Fruit fly (Drosophila melanogaster) whole organism, embryonic: ENCODE results near the gene Duox.
A peak's percentile ranks its signal among the peaks of the same experiment; 100 is the strongest.

ENCODE experiments used
- Blimp-1 ChIP-seq: fragments of 200-800 bp; sonication (Bioruptor generic); optimal IDR thresholded peaks from 3 replicates; lab custom pipeline; 2018; ENCODE audit warnings: missing biosample characterization, missing genetic modification characterization, mild to moderate bottlenecking, moderate library complexity, missing genetic modification reagents
- CG10147 ChIP-seq: fragments of 200-800 bp; sonication (Bioruptor generic); optimal IDR thresholded peaks from 2 replicates; lab custom pipeline; 2019; ENCODE audit warnings: missing biosample characterization, mild to moderate bottlenecking, missing genetic modification characterization, moderate library complexity
- CG11456 ChIP-seq: fragments of 200-800 bp; sonication (Bioruptor generic); IDR thresholded peaks from 3 replicates; pipeline ENCODE4 v1.3.6; 2022; ENCODE audit warnings: missing biosample characterization, missing genetic modification characterization
- CG13624 ChIP-seq: fragments of 200-800 bp; sonication (Bioruptor generic); optimal IDR thresholded peaks from 2 replicates; lab custom pipeline; 2016; ENCODE audit warnings: missing biosample characterization, missing genetic modification characterization
- CG14667 ChIP-seq: fragments of 200-800 bp; sonication (Bioruptor generic); IDR thresholded peaks from 2 replicates; pipeline ENCODE4 v1.3.6; 2022; ENCODE audit warnings: missing biosample characterization, missing genetic modification characterization
- CG16813 ChIP-seq: fragments of 200-800 bp; sonication (Bioruptor generic); IDR thresholded peaks from 3 replicates; pipeline ENCODE4 v1.3.6; 2022; ENCODE audit warnings: missing biosample characterization, missing genetic modification characterization; ENCODE audit not compliant: partially characterized antibody
- CG1832 ChIP-seq: fragments of 200-800 bp; sonication (Bioruptor generic); optimal IDR thresholded peaks from 2 replicates; lab custom pipeline; 2017; ENCODE audit warnings: missing biosample characterization, mild to moderate bottlenecking, missing genetic modification characterization, inconsistent platforms
- CG3065 ChIP-seq: fragments of 200-800 bp; sonication (Bioruptor generic); optimal IDR thresholded peaks from 2 replicates; lab custom pipeline; 2016; ENCODE audit warnings: missing biosample characterization, missing genetic modification characterization
- CG34224 ChIP-seq: fragments of 200-800 bp; sonication (Bioruptor generic); IDR thresholded peaks from 3 replicates; pipeline ENCODE4 v1.3.6; 2022; ENCODE audit warnings: missing biosample characterization, missing genetic modification characterization; ENCODE audit not compliant: partially characterized antibody
- CG4820 ChIP-seq: fragments of 200-800 bp; sonication (Bioruptor generic); optimal IDR thresholded peaks from 3 replicates; lab custom pipeline; 2016; ENCODE audit warnings: missing biosample characterization, missing genetic modification characterization
- CG5180 ChIP-seq: fragments of 200-800 bp; sonication (Bioruptor generic); optimal IDR thresholded peaks from 3 replicates; lab custom pipeline; 2017; ENCODE audit warnings: missing biosample characterization, missing genetic modification characterization, mild to moderate bottlenecking, moderate library complexity, missing genetic modification reagents
- CG8281 ChIP-seq: fragments of 200-800 bp; sonication (Bioruptor generic); optimal IDR thresholded peaks from 2 replicates; lab custom pipeline; 2018; ENCODE audit warnings: missing biosample characterization, mild to moderate bottlenecking, missing genetic modification characterization, moderate library complexity
- CG8359 ChIP-seq: fragments of 200-800 bp; sonication (Bioruptor generic); optimal IDR thresholded peaks from 2 replicates; lab custom pipeline; 2017; ENCODE audit warnings: missing biosample characterization, mild to moderate bottlenecking, missing genetic modification characterization, borderline replicate concordance
- Deaf1 ChIP-seq: fragments of 200-800 bp; optimal IDR thresholded peaks from 3 replicates; lab custom pipeline; 2019; ENCODE audit warnings: missing biosample characterization, mild to moderate bottlenecking, missing genetic modification characterization, moderate library complexity
- E2f2 ChIP-seq: fragments of 200-800 bp; sonication (Bioruptor generic); IDR thresholded peaks from 2 replicates; pipeline ENCODE4 v1.3.6; 2022; ENCODE audit warnings: missing biosample characterization, missing genetic modification characterization
- ERR ChIP-seq: fragments of 200-800 bp; sonication (Bioruptor generic); optimal IDR thresholded peaks from 2 replicates; lab custom pipeline; 2016; ENCODE audit warnings: missing biosample characterization, missing genetic modification characterization
- Eip74EF ChIP-seq, 2 experiments: fragments of 200-800 bp in 1 of 2; fragments of >200 bp in 1 of 2; sonication (Bioruptor generic) in 1 of 2; optimal IDR thresholded peaks; 2 replicates each; lab custom pipeline; 2017 to 2019; ENCODE audit warnings: missing biosample characterization in 2 of 2, missing genetic modification characterization in 2 of 2, mild to moderate bottlenecking in 1 of 2, moderate library complexity in 1 of 2
- Hand ChIP-seq: fragments of 200-800 bp; sonication (Bioruptor generic); optimal IDR thresholded peaks from 2 replicates; lab custom pipeline; 2017; ENCODE audit warnings: mild to moderate bottlenecking, missing biosample characterization, missing genetic modification reagents, missing genetic modification characterization
- HmgD ChIP-seq: fragments of 200-800 bp; sonication (Bioruptor generic); optimal IDR thresholded peaks from 3 replicates; lab custom pipeline; 2016; ENCODE audit warnings: missing biosample characterization, missing genetic modification characterization
- MTF-1 ChIP-seq: fragments of 200-800 bp; sonication (Bioruptor generic); optimal IDR thresholded peaks from 2 replicates; lab custom pipeline; 2018; ENCODE audit warnings: missing biosample characterization, mild to moderate bottlenecking, missing genetic modification characterization, borderline replicate concordance
- Med ChIP-seq: fragments of 200-800 bp; sonication (Bioruptor generic); peaks from one replicate; lab custom pipeline; 2016; ENCODE audit warnings: missing biosample characterization, missing genetic modification characterization, mild to moderate bottlenecking, inconsistent platforms, moderate library complexity
- NFAT ChIP-seq: fragments of 200-800 bp; sonication (Bioruptor generic); IDR thresholded peaks from 2 replicates; pipeline ENCODE4 v1.3.6; 2022; ENCODE audit warnings: missing biosample characterization, missing genetic modification characterization
- Nf-YC ChIP-seq: fragments of 200-800 bp; optimal IDR thresholded peaks from 3 replicates; lab custom pipeline; 2019; ENCODE audit warnings: missing biosample characterization, mild to moderate bottlenecking, missing genetic modification characterization, moderate library complexity
- Xrp1 ChIP-seq: fragments of 200-800 bp; sonication (Bioruptor generic); IDR thresholded peaks from 2 replicates; pipeline ENCODE4 v1.3.6; 2022; ENCODE audit warnings: missing biosample characterization, missing genetic modification characterization
- YL-1 ChIP-seq: fragments of 200-800 bp; sonication (Bioruptor generic); optimal IDR thresholded peaks from 3 replicates; lab custom pipeline; 2017; ENCODE audit warnings: missing biosample characterization, mild to moderate bottlenecking, missing genetic modification characterization
- al ChIP-seq: fragments of 200-800 bp; sonication (Bioruptor generic); IDR thresholded peaks from 2 replicates; pipeline ENCODE4 v1.3.6; 2022; ENCODE audit warnings: missing biosample characterization, missing genetic modification characterization
- aop ChIP-seq: fragments of 200-800 bp; sonication (Bioruptor generic); IDR thresholded peaks from 2 replicates; pipeline ENCODE4 v1.3.6; 2022; ENCODE audit warnings: missing biosample characterization, missing genetic modification characterization
- bcd ChIP-seq: fragments of 200-800 bp; sonication (Bioruptor generic); optimal IDR thresholded peaks from 2 replicates; lab custom pipeline; 2017; ENCODE audit warnings: missing biosample characterization, mild to moderate bottlenecking, missing genetic modification characterization
- bsh ChIP-seq, 2 experiments: fragments of 200-800 bp; sonication (Bioruptor generic); optimal IDR thresholded peaks; 2 replicates each; lab custom pipeline; 2017 to 2018; ENCODE audit warnings: mild to moderate bottlenecking in 2 of 2, missing biosample characterization in 2 of 2, missing genetic modification characterization in 2 of 2, moderate library complexity in 1 of 2
- chn ChIP-seq: fragments of 200-800 bp; sonication (Bioruptor generic); optimal IDR thresholded peaks from 2 replicates; lab custom pipeline; 2016; ENCODE audit warnings: missing biosample characterization, missing genetic modification characterization
- ci ChIP-seq: fragments of 200-800 bp; sonication (Bioruptor generic); IDR thresholded peaks from 3 replicates; pipeline ENCODE4 v1.3.6; 2022; ENCODE audit warnings: missing biosample characterization, missing genetic modification characterization
- crol ChIP-seq: fragments of 200-800 bp; sonication (Bioruptor generic); IDR thresholded peaks from 2 replicates; pipeline ENCODE4 v1.3.6; 2022; ENCODE audit warnings: missing biosample characterization, missing genetic modification characterization
- cwo ChIP-seq: fragments of 200-800 bp; sonication (Bioruptor generic); optimal IDR thresholded peaks from 3 replicates; lab custom pipeline; 2017; ENCODE audit warnings: missing biosample characterization, missing genetic modification characterization, mild to moderate bottlenecking, moderate library complexity, missing genetic modification reagents
- ewg ChIP-seq: fragments of 200-800 bp; sonication (Bioruptor generic); optimal IDR thresholded peaks from 3 replicates; lab custom pipeline; 2017; ENCODE audit warnings: mild to moderate bottlenecking, missing biosample characterization, missing genetic modification reagents, missing genetic modification characterization
- gsb-n ChIP-seq: fragments of 200-800 bp; sonication (Bioruptor generic); optimal IDR thresholded peaks from 3 replicates; lab custom pipeline; 2018; ENCODE audit warnings: missing biosample characterization, mild to moderate bottlenecking, missing genetic modification characterization
- kah ChIP-seq: fragments of 200-800 bp; sonication (Bioruptor generic); optimal IDR thresholded peaks from 2 replicates; lab custom pipeline; 2018; ENCODE audit warnings: missing biosample characterization, mild to moderate bottlenecking, missing genetic modification characterization
- lab ChIP-seq: fragments of 200-800 bp; sonication (Bioruptor generic); optimal IDR thresholded peaks from 3 replicates; lab custom pipeline; 2017; ENCODE audit warnings: missing biosample characterization, missing genetic modification characterization, mild to moderate bottlenecking, moderate library complexity, missing genetic modification reagents
- nerfin-1 ChIP-seq: fragments of 200-800 bp; sonication (Bioruptor generic); optimal IDR thresholded peaks from 3 replicates; lab custom pipeline; 2019; ENCODE audit warnings: missing biosample characterization, mild to moderate bottlenecking, missing genetic modification characterization, moderate library complexity
- nom ChIP-seq: fragments of 200-800 bp; sonication (Bioruptor generic); optimal IDR thresholded peaks from 2 replicates; lab custom pipeline; 2017; ENCODE audit warnings: missing biosample characterization, missing genetic modification characterization, mild to moderate bottlenecking, moderate library complexity, missing genetic modification reagents
- pan ChIP-seq, 4 experiments: fragments of >200 bp in 3 of 4; fragments of 200-800 bp in 1 of 4; sonication (Bioruptor generic) in 1 of 4; optimal IDR thresholded peaks in 3 of 4; IDR thresholded peaks in 1 of 4; 2 replicates each; pipeline versions ENCODE4 v1.3.6 to Lab custom; 2017 to 2022; ENCODE audit warnings: missing biosample characterization in 2 of 4, missing genetic modification characterization in 2 of 4, mixed read lengths in 1 of 4
- sna ChIP-seq: fragments of 200-800 bp; sonication (Bioruptor generic); IDR thresholded peaks from 2 replicates; pipeline ENCODE4 v1.3.6; 2022; ENCODE audit warnings: missing biosample characterization, missing genetic modification characterization; ENCODE audit not compliant: partially characterized antibody
- sob ChIP-seq: fragments of 200-800 bp; sonication (Bioruptor generic); IDR thresholded peaks from 2 replicates; pipeline ENCODE4 v1.3.6; 2022; ENCODE audit warnings: missing biosample characterization, missing genetic modification characterization
- wor ChIP-seq: fragments of 200-800 bp; sonication (Bioruptor generic); IDR thresholded peaks from 2 replicates; pipeline ENCODE4 v1.3.6; 2022; ENCODE audit warnings: missing biosample characterization, missing genetic modification characterization

Gene Duox

DNA sequence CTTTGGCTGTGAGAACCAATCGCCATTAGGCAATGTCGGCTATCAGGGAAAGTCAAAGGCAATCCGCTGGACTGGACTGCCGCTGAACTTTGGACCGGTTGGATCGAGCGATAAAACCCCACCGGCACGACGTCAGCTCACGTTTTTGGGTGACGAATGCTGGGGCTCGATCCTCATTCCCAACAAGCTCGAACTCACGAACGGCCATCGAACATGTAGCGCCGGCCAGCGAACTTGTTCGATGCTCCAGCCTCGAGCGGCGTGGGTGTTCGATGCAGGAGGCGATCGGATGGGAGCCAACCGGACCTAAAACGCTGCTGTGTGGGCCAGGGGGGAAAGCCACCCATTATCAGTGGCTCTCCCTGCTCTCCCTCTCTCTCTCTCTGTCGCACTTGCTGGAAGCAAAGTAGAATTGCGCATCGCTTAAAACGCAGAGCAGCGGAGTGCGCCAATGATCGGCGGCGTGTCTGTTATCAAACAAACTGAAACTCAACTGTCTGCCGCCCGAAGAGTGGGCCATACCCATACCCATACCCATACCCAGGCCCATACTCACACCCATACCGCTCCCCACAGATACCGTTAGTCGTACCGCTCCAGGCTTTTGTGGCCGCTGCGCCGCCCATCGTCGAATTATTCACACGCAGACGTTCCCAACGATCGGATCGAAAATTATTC is 25.3 kb downstream of the Duox start, which contains the start of gene daw (continued):
- TF ChIP-seq sob (peak; percentile 22; the same call in 1 of the 2 replicates), chn (GFP tag; lab: Kevin White, UChicago) (peak; percentile 21), bsh (GFP tag; optimal IDR thresholded peaks at IDR 0.05; lab: Kevin White, UChicago) (peak in 1 of 2 experiments; percentile 77), CG5180 (GFP tag; lab: Kevin White, UChicago) (peak; percentile 99), CG11456 (GFP tag; lab: Robert Waterston, UW) (peak; percentile 21; the same call in 1 of the 3 replicates), HmgD (GFP tag; lab: Kevin White, UChicago) (peak; percentile 23), CG1832 (peak; percentile 20), Xrp1 (no peak), pan (optimal IDR thresholded peaks at IDR 0.05; lab: Kevin White, UChicago) (no peak), pan (GFP tag; optimal IDR thresholded peaks at IDR 0.05 in 1 of 2, IDR thresholded peaks at IDR 0.05 in 1 of 2) (no peak), Hand (no peak), sna (GFP tag; lab: Robert Waterston, UW) (peak; percentile 56; the same call in 1 of the 2 replicates), ci (GFP tag; lab: Robert Waterston, UW) (0 out of 3 replicates have a peak, but pooled peaks have one; percentile 42), ERR (GFP tag; lab: Kevin White, UChicago) (peak; percentile 22), Deaf1 (tag; lab: Kevin White, UChicago) (peak; percentile 73), CG4820 (GFP tag; lab: Kevin White, UChicago) (no peak), Blimp-1 (peak; percentile 26), Nf-YC (tag; lab: Kevin White, UChicago) (peak; percentile 40), CG34224 (GFP tag; lab: Robert Waterston, UW) (peak; percentile 13; the same call in 1 of the 3 replicates), crol (GFP tag; lab: Robert Waterston, UW) (peak; percentile 90), gsb-n (tag; lab: Kevin White, UChicago) (no peak), cwo (GFP tag; lab: Kevin White, UChicago) (peak; percentile 86), lab (GFP tag; lab: Kevin White, UChicago) (peak; percentile 60), aop (GFP tag; lab: Robert Waterston, UW) (peak; percentile 39; the same call in 1 of the 2 replicates), kah (GFP tag; lab: Kevin White, UChicago) (no peak), NFAT (GFP tag; lab: Robert Waterston, UW) (peak; percentile 25; the same call in 1 of the 2 replicates), ewg (GFP tag; lab: Kevin White, UChicago) (no peak), CG3065 (no peak), YL-1 (GFP tag; lab: Kevin White, UChicago) (no peak), CG13624 (peak; percentile 81)
- TF ChIP-seq, all 482 proteins: peak for 36

- TF ChIP-seq Eip74EF (GFP tag; optimal IDR thresholded peaks at IDR 0.05; lab: Kevin White, UChicago) (no peak), bsh (GFP tag; optimal IDR thresholded peaks at IDR 0.05; lab: Kevin White, UChicago) (peak in 1 of 2 experiments; percentile 69), nom (GFP tag; lab: Kevin White, UChicago) (peak; percentile 96), Xrp1 (no peak), CG8281 (tag; lab: Kevin White, UChicago) (peak; percentile 96), Med (GFP tag; lab: Kevin White, UChicago) (peak; percentile 50), bcd (GFP tag; lab: Kevin White, UChicago) (no peak), E2f2 (GFP tag; lab: Robert Waterston, UW) (no peak), MTF-1 (GFP tag; lab: Kevin White, UChicago) (no peak), nerfin-1 (tag; lab: Kevin White, UChicago) (no peak), CG5180 (GFP tag; lab: Kevin White, UChicago) (peak; percentile 24), CG16813 (GFP tag; lab: Robert Waterston, UW) (no peak), CG8359 (GFP tag; lab: Kevin White, UChicago) (no peak), al (GFP tag; lab: Robert Waterston, UW) (no peak), CG14667 (GFP tag; lab: Robert Waterston, UW) (no peak), CG10147 (GFP tag; lab: Kevin White, UChicago) (no peak), wor (no peak)
These were observed 27.5 kb downstream of the Duox start for dm6 chr2L:2802527-2802926.
